Worm (Caenorhabditis elegans): Measurements from ENCODE around the gene rabn-5.

rabn-5 gene

ce11 chrIII:5836816-5837215 lies 27.5 kb upstream of the rabn-5 start, which contains the start of gene W04D12.1:
Gene W04D12.1 (plus strand): TSS chrIII:5836926.
- no peak for TF ChIP-seq dao-5 (tag; optimal IDR thresholded peaks at IDR 0.05)
- no peak for TF ChIP-seq W03F9.2 (tag; optimal IDR thresholded peaks at IDR 0.05)
- no peak for TF ChIP-seq him-1 (tag; optimal IDR thresholded peaks at IDR 0.05)

- TF ChIP-seq dao-5 (tag; optimal IDR thresholded peaks at IDR 0.05): no peak
- no peak for TF ChIP-seq him-1 (tag; optimal IDR thresholded peaks at IDR 0.05)
- no peak for TF ChIP-seq W03F9.2 (tag; optimal IDR thresholded peaks at IDR 0.05)
These were observed 25.9 kb upstream of the rabn-5 start for ce11 chrIII:5838159-5839046.

ce11 chrIII:5839147-5839546 lies 25.2 kb upstream of the rabn-5 start:
- TF ChIP-seq W03F9.2 (tag; optimal IDR thresholded peaks at IDR 0.05) (no peak), him-1 (tag; optimal IDR thresholded peaks at IDR 0.05) (no peak), dao-5 (tag; optimal IDR thresholded peaks at IDR 0.05) (no peak)

DNA sequence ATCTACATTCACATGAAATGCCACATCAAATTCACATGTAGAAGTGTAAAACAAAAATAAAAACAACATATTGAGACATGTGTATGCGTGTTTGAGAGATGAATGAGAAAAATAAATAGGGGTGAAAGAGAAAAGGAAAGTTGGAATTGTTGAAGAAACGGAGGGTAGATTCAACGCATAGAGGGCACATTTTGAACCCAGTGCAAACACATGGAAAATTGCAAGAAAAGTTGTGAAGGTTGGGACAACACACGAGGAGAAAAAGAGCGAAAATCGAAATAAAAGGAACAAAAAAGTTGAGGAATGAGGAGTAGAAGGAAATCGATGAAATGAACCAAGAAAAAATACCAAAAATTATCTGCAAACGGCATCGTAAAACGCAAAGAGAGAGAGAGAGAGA lies 24.8 kb upstream of the rabn-5 start:
- no peak for TF ChIP-seq him-1 (tag; optimal IDR thresholded peaks at IDR 0.05)
- TF ChIP-seq dao-5 (tag; optimal IDR thresholded peaks at IDR 0.05): no peak
- TF ChIP-seq W03F9.2 (tag; optimal IDR thresholded peaks at IDR 0.05): no peak

- no peak for TF ChIP-seq him-1 (tag; optimal IDR thresholded peaks at IDR 0.05)
- no peak for TF ChIP-seq dao-5 (tag; optimal IDR thresholded peaks at IDR 0.05)
- no peak for TF ChIP-seq W03F9.2 (tag; optimal IDR thresholded peaks at IDR 0.05)
These were observed 24.1 kb upstream of the rabn-5 start for ce11 chrIII:5840277-5840676.

ce11 chrIII:5840815-5841573 lies 23.4 kb upstream of the rabn-5 start:
- TF ChIP-seq dao-5 (tag; optimal IDR thresholded peaks at IDR 0.05) (no peak), him-1 (tag; optimal IDR thresholded peaks at IDR 0.05) (no peak), W03F9.2 (tag; optimal IDR thresholded peaks at IDR 0.05) (no peak)

- TF ChIP-seq W03F9.2 (tag; optimal IDR thresholded peaks at IDR 0.05) (no peak), dao-5 (tag; optimal IDR thresholded peaks at IDR 0.05) (no peak), him-1 (tag; optimal IDR thresholded peaks at IDR 0.05) (no peak)
These were observed 22.7 kb upstream of the rabn-5 start for ce11 chrIII:5841676-5842075.

DNA sequence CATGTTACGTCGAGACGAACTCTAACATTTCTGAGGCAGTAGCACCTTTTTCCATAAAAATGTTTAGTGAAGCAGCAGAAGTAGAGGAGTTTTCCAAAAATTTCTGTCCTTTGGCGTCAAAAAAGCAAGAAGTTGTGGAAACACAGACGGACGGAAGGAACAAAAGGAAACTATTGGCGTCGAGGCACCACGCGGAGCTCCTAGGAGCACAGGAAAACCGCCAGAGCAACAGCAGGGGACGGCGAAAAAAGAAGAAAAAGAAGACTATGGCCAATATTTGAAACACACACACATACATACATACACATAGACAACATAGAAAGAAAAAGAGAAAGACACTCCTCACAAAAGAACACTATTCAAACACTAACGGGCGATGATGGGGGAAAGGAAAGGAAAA lies 21.4 kb upstream of the rabn-5 start:
- no peak for TF ChIP-seq him-1 (tag; optimal IDR thresholded peaks at IDR 0.05)
- no peak for TF ChIP-seq W03F9.2 (tag; optimal IDR thresholded peaks at IDR 0.05)
- TF ChIP-seq dao-5 (tag; optimal IDR thresholded peaks at IDR 0.05): no peak

DNA sequence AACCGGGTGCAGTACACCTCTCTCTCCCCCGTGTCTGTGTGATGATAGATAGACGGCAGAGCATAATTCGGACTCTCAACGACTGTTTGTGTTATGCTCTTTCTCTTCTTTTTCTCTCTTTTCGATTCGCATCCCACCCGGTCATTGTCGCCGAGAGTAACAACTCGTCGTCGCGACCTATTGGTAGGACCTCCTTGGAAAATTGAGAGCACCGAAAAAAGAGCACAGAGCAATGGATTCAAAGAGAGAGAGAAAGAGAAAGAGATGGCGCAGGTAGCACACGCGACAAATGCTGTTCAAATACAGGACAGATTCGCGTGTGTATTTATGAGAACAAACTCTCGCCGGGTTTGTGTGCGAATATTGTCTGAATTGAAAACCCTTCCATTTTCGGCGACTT lies 20.7 kb upstream of the rabn-5 start:
- TF ChIP-seq W03F9.2 (tag; optimal IDR thresholded peaks at IDR 0.05) (no peak), dao-5 (tag; optimal IDR thresholded peaks at IDR 0.05) (no peak)

ce11 chrIII:5845483-5845882 lies 18.9 kb upstream of the rabn-5 start:
- TF ChIP-seq W03F9.2 (tag; optimal IDR thresholded peaks at IDR 0.05) (no peak), dao-5 (tag; optimal IDR thresholded peaks at IDR 0.05) (no peak), him-1 (tag; optimal IDR thresholded peaks at IDR 0.05) (peak; percentile 83)

DNA sequence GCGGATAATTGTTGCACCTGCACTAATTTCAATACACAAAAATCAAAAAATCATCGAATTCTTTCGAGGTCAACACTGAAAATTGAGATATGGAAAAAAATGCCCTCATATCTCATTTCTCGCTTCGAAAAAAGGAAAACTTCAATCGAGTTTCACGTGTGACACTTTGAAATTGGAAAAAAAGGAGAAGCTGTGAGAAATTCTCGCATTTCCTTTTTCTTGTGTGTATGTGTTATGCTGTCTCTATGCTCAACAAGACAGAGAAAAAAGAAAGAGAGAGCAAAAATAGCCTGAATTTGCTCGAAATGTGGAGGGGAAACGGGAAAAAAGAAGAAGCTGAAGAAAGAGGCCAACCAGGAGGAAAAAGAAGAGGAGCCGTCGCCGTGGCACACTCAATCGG lies 17.9 kb upstream of the rabn-5 start:
- no peak for TF ChIP-seq him-1 (tag; optimal IDR thresholded peaks at IDR 0.05)
- no peak for TF ChIP-seq dao-5 (tag; optimal IDR thresholded peaks at IDR 0.05)
- TF ChIP-seq W03F9.2 (tag; optimal IDR thresholded peaks at IDR 0.05): no peak

ce11 chrIII:5853240-5853639 lies 11.1 kb upstream of the rabn-5 start, which contains the start of gene ddx-23:
Gene ddx-23 (minus strand): TSS chrIII:5853269.
- TF ChIP-seq W03F9.2 (tag; optimal IDR thresholded peaks at IDR 0.05) (peak; percentile 1), him-1 (tag; optimal IDR thresholded peaks at IDR 0.05) (no peak), dao-5 (tag; optimal IDR thresholded peaks at IDR 0.05) (no peak)

DNA sequence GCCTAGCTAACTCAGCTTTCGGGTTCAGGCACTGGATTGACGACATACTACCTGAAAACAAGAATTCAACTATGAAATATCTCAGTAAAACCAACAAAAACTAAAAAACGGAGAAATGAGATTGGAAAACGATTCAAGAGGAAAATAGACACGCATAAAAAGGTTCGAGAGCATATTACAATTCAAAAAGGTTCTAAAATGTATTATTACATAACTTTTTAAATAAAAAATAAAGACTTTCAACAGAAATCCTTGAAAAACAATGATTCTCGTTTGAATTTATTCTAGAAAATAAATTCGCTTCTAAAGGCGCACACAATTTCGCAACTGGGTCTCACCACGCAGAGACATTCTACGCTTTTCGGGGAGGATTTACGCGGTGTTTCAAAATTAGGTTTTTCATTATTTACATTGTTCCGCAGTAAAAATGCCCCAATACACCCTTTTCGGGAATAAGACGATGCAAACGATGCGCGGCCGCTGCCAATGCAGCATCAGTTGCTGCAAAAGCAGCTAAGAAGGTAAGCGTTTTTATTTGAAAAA lies 8.6 kb upstream of the rabn-5 start, which contains the start of the genes cct-6 and alh-9:
Gene cct-6 (minus strand): TSS at position 51 of the 543 bp plus-strand sequence.
Gene alh-9 (plus strand): TSS at position 382 of the 543 bp plus-strand sequence.
- TF ChIP-seq W03F9.2 (tag; optimal IDR thresholded peaks at IDR 0.05): peak; percentile 94
- TF ChIP-seq dao-5 (tag; optimal IDR thresholded peaks at IDR 0.05): no peak

DNA sequence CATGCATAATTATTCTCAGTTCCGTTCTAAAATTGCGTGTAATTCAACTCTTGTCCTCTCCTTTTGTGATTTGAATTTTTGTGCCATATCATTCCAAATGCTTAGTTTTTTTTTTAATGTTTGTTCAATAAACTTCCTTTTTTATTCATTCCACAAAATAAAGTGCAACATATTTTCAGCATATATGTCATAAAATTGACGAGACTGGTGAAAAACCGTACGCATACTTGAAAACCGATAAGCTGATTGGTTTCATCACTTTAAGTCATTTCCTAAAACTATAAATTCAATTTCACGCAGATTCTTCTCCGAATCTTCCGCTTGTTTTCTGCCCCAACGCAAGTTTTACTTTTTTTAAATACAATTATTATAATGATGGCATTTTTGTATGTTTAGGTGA lies 5.3 kb upstream of the rabn-5 start, which contains the start of gene dpf-4:
Gene dpf-4 (plus strand): TSS at position 301 of the 400 bp plus-strand sequence.
- no peak for TF ChIP-seq him-1 (tag; optimal IDR thresholded peaks at IDR 0.05)
- TF ChIP-seq W03F9.2 (tag; optimal IDR thresholded peaks at IDR 0.05): no peak
- no peak for TF ChIP-seq dao-5 (tag; optimal IDR thresholded peaks at IDR 0.05)

All from whole organism, L4/young adult.